Fruit fly (Drosophila melanogaster) whole organism, embryonic: Measurements from ENCODE around the gene Shmt.

Source experiments
- CG10979 ChIP-seq: fragments of 200-800 bp; sonication (Bioruptor generic); optimal IDR thresholded peaks from 2 replicates; lab custom pipeline; 2018; ENCODE audit warnings: missing biosample characterization, mild to moderate bottlenecking, missing genetic modification characterization, moderate library complexity
- CG12391 ChIP-seq: fragments of 200-800 bp; sonication (Bioruptor generic); optimal IDR thresholded peaks from 3 replicates; lab custom pipeline; 2018; ENCODE audit warnings: missing biosample characterization, mild to moderate bottlenecking, missing genetic modification characterization, moderate library complexity
- CG12659 ChIP-seq: fragments of 200-800 bp; sonication (Bioruptor generic); optimal IDR thresholded peaks from 3 replicates; lab custom pipeline; 2017; ENCODE audit warnings: mild to moderate bottlenecking, missing biosample characterization, missing genetic modification reagents, missing genetic modification characterization
- CG1602 ChIP-seq: fragments of 200-800 bp; sonication (Bioruptor generic); optimal IDR thresholded peaks from 3 replicates; lab custom pipeline; 2016; ENCODE audit warnings: missing biosample characterization, missing genetic modification characterization
- CG17359 ChIP-seq: fragments of 200-800 bp; sonication (Bioruptor generic); optimal IDR thresholded peaks from 3 replicates; lab custom pipeline; 2018; ENCODE audit warnings: missing biosample characterization, mild to moderate bottlenecking, missing genetic modification characterization, moderate library complexity
- CG17361 ChIP-seq: fragments of 200-800 bp; sonication (Bioruptor generic); IDR thresholded peaks from 3 replicates; pipeline ENCODE4 v1.3.6; 2022; ENCODE audit warnings: missing biosample characterization, missing genetic modification characterization
- CG17568 ChIP-seq: fragments of 200-800 bp; sonication (Bioruptor generic); optimal IDR thresholded peaks from 2 replicates; lab custom pipeline; 2018; ENCODE audit warnings: missing biosample characterization, mild to moderate bottlenecking, missing genetic modification characterization, moderate library complexity
- CG18599 ChIP-seq: fragments of 200-800 bp; sonication (Bioruptor generic); optimal IDR thresholded peaks from 3 replicates; lab custom pipeline; 2017; ENCODE audit warnings: missing biosample characterization, missing genetic modification characterization, mild to moderate bottlenecking, moderate library complexity, missing genetic modification reagents
- CG2712 ChIP-seq: fragments of 200-800 bp; optimal IDR thresholded peaks from 3 replicates; lab custom pipeline; 2019; ENCODE audit warnings: missing biosample characterization, mild to moderate bottlenecking, missing genetic modification characterization, moderate library complexity
- CG30403 ChIP-seq: fragments of 200-800 bp; sonication (Bioruptor generic); optimal IDR thresholded peaks from 3 replicates; lab custom pipeline; 2016; ENCODE audit warnings: missing biosample characterization, missing genetic modification characterization
- CG33557 ChIP-seq: fragments of 200-800 bp; sonication (Bioruptor generic); optimal IDR thresholded peaks from 2 replicates; lab custom pipeline; 2019; ENCODE audit warnings: missing biosample characterization, mild to moderate bottlenecking, missing genetic modification characterization, moderate library complexity
- CG3407 ChIP-seq: fragments of 200-800 bp; sonication (Bioruptor generic); optimal IDR thresholded peaks from 2 replicates; lab custom pipeline; 2018; ENCODE audit warnings: missing biosample characterization, mild to moderate bottlenecking, missing genetic modification characterization
- CG34422 ChIP-seq: fragments of 200-800 bp; sonication (Bioruptor generic); IDR thresholded peaks from 3 replicates; pipeline ENCODE4 v1.3.6; 2022; ENCODE audit warnings: missing biosample characterization, missing genetic modification characterization
- CG3847 ChIP-seq: fragments of 200-800 bp; sonication (Bioruptor generic); IDR thresholded peaks from 2 replicates; pipeline ENCODE4 v1.3.6; 2022; ENCODE audit warnings: missing biosample characterization, missing genetic modification characterization
- CG6175 ChIP-seq: fragments of 200-800 bp; sonication (Bioruptor generic); IDR thresholded peaks from 3 replicates; pipeline ENCODE4 v1.3.6; 2022; ENCODE audit warnings: missing biosample characterization, missing genetic modification characterization
- CG7928 ChIP-seq: fragments of 200-800 bp; sonication (Bioruptor generic); optimal IDR thresholded peaks from 2 replicates; lab custom pipeline; 2017; ENCODE audit warnings: missing biosample characterization, mild to moderate bottlenecking, missing genetic modification characterization
- CG9609 ChIP-seq: fragments of 200-800 bp; sonication (Bioruptor generic); optimal IDR thresholded peaks from 3 replicates; lab custom pipeline; 2016; ENCODE audit warnings: missing biosample characterization, missing genetic modification characterization
- CG9876 ChIP-seq: fragments of 200-800 bp; sonication (Bioruptor generic); optimal IDR thresholded peaks from 2 replicates; lab custom pipeline; 2016; ENCODE audit warnings: missing biosample characterization, missing genetic modification characterization
- CkIIα-i1 ChIP-seq: fragments of 200-800 bp; sonication (Bioruptor generic); IDR thresholded peaks from 2 replicates; pipeline ENCODE4 v1.3.6; 2022; ENCODE audit warnings: missing biosample characterization, missing genetic modification characterization
- Fer3 ChIP-seq: fragments of 200-800 bp; sonication (Bioruptor generic); optimal IDR thresholded peaks from 2 replicates; lab custom pipeline; 2018; ENCODE audit warnings: missing biosample characterization, mild to moderate bottlenecking, missing genetic modification characterization, moderate library complexity
- Jarid2 ChIP-seq: fragments of 200-800 bp; sonication (Bioruptor generic); optimal IDR thresholded peaks from 3 replicates; lab custom pipeline; 2017; ENCODE audit warnings: mild to moderate bottlenecking, missing biosample characterization, missing genetic modification reagents, missing genetic modification characterization
- Max ChIP-seq: fragments of 200-800 bp; sonication (Bioruptor generic); optimal IDR thresholded peaks from 2 replicates; lab custom pipeline; 2016; ENCODE audit warnings: missing biosample characterization, mild to moderate bottlenecking, missing genetic modification characterization
- NC2α ChIP-seq: fragments of 200-800 bp; sonication (Bioruptor generic); optimal IDR thresholded peaks from 2 replicates; lab custom pipeline; 2016; ENCODE audit warnings: missing biosample characterization, missing genetic modification characterization
- Optix ChIP-seq: fragments of 200-800 bp; sonication (Bioruptor generic); IDR thresholded peaks from 3 replicates; pipeline ENCODE4 v1.3.6; 2022; ENCODE audit warnings: missing biosample characterization, missing genetic modification characterization
- abd-A ChIP-seq: fragments of 200-800 bp; sonication (Bioruptor generic); optimal IDR thresholded peaks from 3 replicates; lab custom pipeline; 2019; ENCODE audit warnings: missing biosample characterization, mild to moderate bottlenecking, missing genetic modification characterization, moderate library complexity
- az2 ChIP-seq: fragments of 200-800 bp; sonication (Bioruptor generic); optimal IDR thresholded peaks from 3 replicates; lab custom pipeline; 2016; ENCODE audit warnings: missing biosample characterization, missing genetic modification characterization
- chif ChIP-seq, 2 experiments: fragments of 200-800 bp; sonication (Bioruptor generic); optimal IDR thresholded peaks; 3 replicates each; lab custom pipeline; 2016; ENCODE audit warnings: missing biosample characterization in 2 of 2, missing genetic modification characterization in 2 of 2
- chn ChIP-seq: fragments of 200-800 bp; sonication (Bioruptor generic); optimal IDR thresholded peaks from 2 replicates; lab custom pipeline; 2016; ENCODE audit warnings: missing biosample characterization, missing genetic modification characterization
- dmrt99B ChIP-seq: fragments of 200-800 bp; sonication (Bioruptor generic); optimal IDR thresholded peaks from 2 replicates; lab custom pipeline; 2018; ENCODE audit warnings: missing biosample characterization, mild to moderate bottlenecking, missing genetic modification characterization, moderate library complexity
- dysf ChIP-seq: fragments of 200-800 bp; sonication (Bioruptor generic); IDR thresholded peaks from 3 replicates; pipeline ENCODE4 v1.3.6; 2022; ENCODE audit warnings: missing biosample characterization, missing genetic modification characterization
- ftz-f1 ChIP-seq: fragments of 200-800 bp; sonication (Bioruptor generic); optimal IDR thresholded peaks from 2 replicates; lab custom pipeline; 2016; ENCODE audit warnings: missing biosample characterization, missing genetic modification characterization
- fu2 ChIP-seq: fragments of 200-800 bp; sonication (Bioruptor generic); optimal IDR thresholded peaks from 2 replicates; lab custom pipeline; 2016; ENCODE audit warnings: missing biosample characterization, missing genetic modification characterization
- grau ChIP-seq: fragments of 200-800 bp; optimal IDR thresholded peaks from 3 replicates; lab custom pipeline; 2019; ENCODE audit warnings: missing biosample characterization, mild to moderate bottlenecking, missing genetic modification characterization, moderate library complexity
- hkb ChIP-seq, 2 experiments: fragments of 200-800 bp in 1 of 2; fragments of >200 bp in 1 of 2; sonication (Bioruptor generic) in 1 of 2; IDR thresholded peaks in 1 of 2; optimal IDR thresholded peaks in 1 of 2; 2 replicates each; pipeline versions ENCODE4 v1.3.6 to Lab custom; 2017 to 2022; ENCODE audit warnings: missing biosample characterization in 1 of 2, missing genetic modification characterization in 1 of 2
- lov ChIP-seq, 2 experiments: fragments of 200-800 bp in 1 of 2; fragments of >200 bp in 1 of 2; sonication (Bioruptor generic) in 1 of 2; IDR thresholded peaks in 1 of 2; optimal IDR thresholded peaks in 1 of 2; 2 replicates in 1 of 2; 3 replicates in 1 of 2; pipeline versions ENCODE4 v1.3.6 to Lab custom; 2017 to 2022; ENCODE audit warnings: missing biosample characterization in 1 of 2, missing genetic modification characterization in 1 of 2
- nerfin-2 ChIP-seq: fragments of 200-800 bp; sonication (Bioruptor generic); IDR thresholded peaks from 2 replicates; pipeline ENCODE4 v1.3.6; 2022; ENCODE audit warnings: missing biosample characterization, missing genetic modification characterization; ENCODE audit not compliant: partially characterized antibody
- phol ChIP-seq: fragments of 200-800 bp; sonication (Bioruptor generic); optimal IDR thresholded peaks from 3 replicates; lab custom pipeline; 2018; ENCODE audit warnings: missing biosample characterization, mild to moderate bottlenecking, missing genetic modification characterization, moderate library complexity
- pita ChIP-seq: fragments of 200-800 bp; sonication (Bioruptor generic); optimal IDR thresholded peaks from 2 replicates; lab custom pipeline; 2017; ENCODE audit warnings: missing biosample characterization, mild to moderate bottlenecking, missing genetic modification characterization
- pum ChIP-seq: fragments of 200-800 bp; sonication (Bioruptor generic); optimal IDR thresholded peaks from 2 replicates; lab custom pipeline; 2016; ENCODE audit warnings: missing biosample characterization, missing genetic modification characterization
- scrt ChIP-seq: fragments of 200-800 bp; sonication (Bioruptor generic); optimal IDR thresholded peaks from 2 replicates; lab custom pipeline; 2018; ENCODE audit warnings: missing biosample characterization, mild to moderate bottlenecking, missing genetic modification characterization, moderate library complexity
- shn ChIP-seq: fragments of 200-800 bp; sonication (Bioruptor generic); optimal IDR thresholded peaks from 3 replicates; lab custom pipeline; 2016; ENCODE audit warnings: missing biosample characterization, missing genetic modification characterization
- sim ChIP-seq: fragments of 200-800 bp; sonication (Bioruptor generic); IDR thresholded peaks from 2 replicates; pipeline ENCODE4 v1.3.6; 2022; ENCODE audit warnings: missing biosample characterization, missing genetic modification characterization
- sob ChIP-seq: fragments of 200-800 bp; sonication (Bioruptor generic); IDR thresholded peaks from 2 replicates; pipeline ENCODE4 v1.3.6; 2022; ENCODE audit warnings: missing biosample characterization, missing genetic modification characterization
- unc-4 ChIP-seq: fragments of 200-800 bp; sonication (Bioruptor generic); IDR thresholded peaks from 2 replicates; pipeline ENCODE4 v1.3.6; 2022; ENCODE audit warnings: missing biosample characterization, missing genetic modification characterization; ENCODE audit not compliant: partially characterized antibody
- vfl ChIP-seq: fragments of 200-800 bp; sonication (Bioruptor generic); optimal IDR thresholded peaks from 2 replicates; lab custom pipeline; 2016; ENCODE audit warnings: missing biosample characterization, missing genetic modification characterization
- z ChIP-seq: fragments of 200-800 bp; sonication (Bioruptor generic); IDR thresholded peaks from 3 replicates; pipeline ENCODE4 v1.3.6; 2022; ENCODE audit warnings: missing biosample characterization, missing genetic modification characterization
- zf30C ChIP-seq: fragments of 200-800 bp; sonication (Bioruptor generic); optimal IDR thresholded peaks from 3 replicates; lab custom pipeline; 2018; ENCODE audit warnings: missing biosample characterization, mild to moderate bottlenecking, missing genetic modification characterization

Gene Shmt

dm6 chrX:5880139-5880924 is 36.3 kb downstream of the Shmt start (continued):
- TF ChIP-seq CG12391 (tag; lab: Kevin White, UChicago) (peak; percentile 46), unc-4 (GFP tag; lab: Robert Waterston, UW) (no peak), pita (GFP tag; lab: Kevin White, UChicago) (no peak), Max (GFP tag; lab: Kevin White, UChicago) (peak; percentile 32), CG18599 (peak; percentile 71), dysf (GFP tag; lab: Robert Waterston, UW) (peak; percentile 66; the same call in 2 of the 3 replicates), CG34422 (peak; percentile 9; the same call in 1 of the 3 replicates), scrt (GFP tag; lab: Kevin White, UChicago) (peak; percentile 67), CG17568 (GFP tag; lab: Kevin White, UChicago) (no peak), vfl (GFP tag; lab: Kevin White, UChicago) (no peak), Fer3 (tag; lab: Kevin White, UChicago) (peak; percentile 58), fu2 (peak; percentile 29), lov (optimal IDR thresholded peaks at IDR 0.05; lab: Kevin White, UChicago) (no peak), lov (GFP tag; IDR thresholded peaks at IDR 0.05; lab: Robert Waterston, UW) (no peak), z (GFP tag; lab: Robert Waterston, UW) (no peak), az2 (GFP tag; lab: Kevin White, UChicago) (peak; percentile 36), CG6175 (no peak), Optix (0 out of 3 replicates have a peak, but pooled peaks have one; percentile 43), NC2α (GFP tag; lab: Kevin White, UChicago) (no peak), CG3407 (GFP tag; lab: Kevin White, UChicago) (no peak), CG17361 (GFP tag; lab: Robert Waterston, UW) (peak; percentile 43; the same call in 2 of the 3 replicates), CG12659 (GFP tag; lab: Kevin White, UChicago) (peak; percentile 22), grau (tag; lab: Kevin White, UChicago) (peak; percentile 98), ftz-f1 (no peak), chif (GFP tag; optimal IDR thresholded peaks at IDR 0.05; lab: Kevin White, UChicago) (peak in 1 of 2 experiments; percentile 35), CG33557 (peak; percentile 3), sim (GFP tag; lab: Robert Waterston, UW) (no peak), shn (GFP tag; lab: Kevin White, UChicago) (peak; percentile 39), CG7928 (GFP tag; lab: Kevin White, UChicago) (no peak), zf30C (no peak), CkIIα-i1 (GFP tag; lab: Robert Waterston, UW) (no peak), CG9876 (no peak), CG2712 (tag; lab: Kevin White, UChicago) (peak; percentile 61), phol (peak; percentile 41), CG10979 (tag; lab: Kevin White, UChicago) (peak; percentile 50), dmrt99B (tag; lab: Kevin White, UChicago) (peak; percentile 64), CG9609 (GFP tag; lab: Kevin White, UChicago) (peak; percentile 28), CG3847 (GFP tag; lab: Robert Waterston, UW) (no peak), CG1602 (GFP tag; lab: Kevin White, UChicago) (no peak), hkb (optimal IDR thresholded peaks at IDR 0.05; lab: Kevin White, UChicago) (no peak), hkb (GFP tag; IDR thresholded peaks at IDR 0.05; lab: Robert Waterston, UW) (peak; percentile 38; the same call in 1 of the 2 replicates), Jarid2 (GFP tag; lab: Kevin White, UChicago) (no peak), nerfin-2 (no peak), abd-A (tag; lab: Kevin White, UChicago) (peak; percentile 54), sob (peak; percentile 48; the same call in 1 of the 2 replicates), CG17359 (tag; lab: Kevin White, UChicago) (peak; percentile 58), pum (peak; percentile 19), CG30403 (GFP tag; lab: Kevin White, UChicago) (peak; percentile 52), chn (GFP tag; lab: Kevin White, UChicago) (peak; percentile 15)
